Fruit fly (Drosophila melanogaster) whole organism, embryonic: ENCODE data around the gene Fbw5.

Experiments
- ATbp ChIP-seq: fragments of 200-800 bp; sonication (Bioruptor generic); optimal IDR thresholded peaks from 2 replicates; lab custom pipeline; 2017; ENCODE audit warnings: missing biosample characterization, mild to moderate bottlenecking, missing genetic modification characterization, missing genetic modification reagents
- Abd-B ChIP-seq: fragments of 200-800 bp; sonication (Bioruptor generic); optimal IDR thresholded peaks from 2 replicates; lab custom pipeline; 2018; ENCODE audit warnings: missing biosample characterization, mild to moderate bottlenecking, missing genetic modification characterization, moderate library complexity
- Aef1 ChIP-seq: fragments of 200-800 bp; sonication (Bioruptor generic); IDR thresholded peaks from 3 replicates; pipeline ENCODE4 v1.3.6; 2022; ENCODE audit warnings: missing biosample characterization, missing genetic modification characterization
- B-H2 ChIP-seq: fragments of 200-800 bp; sonication (Bioruptor generic); optimal IDR thresholded peaks from 2 replicates; lab custom pipeline; 2018; ENCODE audit warnings: missing biosample characterization, mild to moderate bottlenecking, missing genetic modification characterization
- BtbVII ChIP-seq: fragments of 200-800 bp; sonication (Bioruptor generic); optimal IDR thresholded peaks from 3 replicates; lab custom pipeline; 2017; ENCODE audit warnings: missing biosample characterization, mild to moderate bottlenecking, missing genetic modification characterization
- Bteb2 ChIP-seq: fragments of 200-800 bp; sonication (Bioruptor generic); optimal IDR thresholded peaks from 2 replicates; lab custom pipeline; 2016; ENCODE audit warnings: missing biosample characterization, missing genetic modification characterization
- CG1024 ChIP-seq: fragments of 200-800 bp; sonication (Bioruptor generic); IDR thresholded peaks from 2 replicates; pipeline ENCODE4 v1.3.6; 2022; ENCODE audit warnings: missing biosample characterization, missing genetic modification characterization
- CG10959 ChIP-seq: fragments of 200-800 bp; sonication (Bioruptor generic); IDR thresholded peaks from 2 replicates; pipeline ENCODE4 v1.3.6; 2022; ENCODE audit warnings: missing biosample characterization, missing genetic modification characterization
- CG12299 ChIP-seq: fragments of 200-800 bp; sonication (Bioruptor generic); optimal IDR thresholded peaks from 2 replicates; lab custom pipeline; 2018; ENCODE audit warnings: missing biosample characterization, mild to moderate bottlenecking, missing genetic modification characterization
- CG15601 ChIP-seq: fragments of 200-800 bp; sonication (Bioruptor generic); optimal IDR thresholded peaks from 3 replicates; lab custom pipeline; 2019; ENCODE audit warnings: missing biosample characterization, mild to moderate bottlenecking, missing genetic modification characterization, moderate library complexity
- CG1647 ChIP-seq: fragments of 200-800 bp; sonication (Bioruptor generic); optimal IDR thresholded peaks from 3 replicates; lab custom pipeline; 2016; ENCODE audit warnings: missing biosample characterization, missing genetic modification characterization
- CG16863 ChIP-seq: fragments of 200-800 bp; sonication (Bioruptor generic); optimal IDR thresholded peaks from 3 replicates; lab custom pipeline; 2016; ENCODE audit warnings: missing biosample characterization, missing genetic modification characterization
- CG17385 ChIP-seq: fragments of 200-800 bp; sonication (Bioruptor generic); optimal IDR thresholded peaks from 3 replicates; lab custom pipeline; 2018; ENCODE audit warnings: missing biosample characterization, mild to moderate bottlenecking, missing genetic modification characterization
- CG18011 ChIP-seq: fragments of 200-800 bp; sonication (Bioruptor generic); optimal IDR thresholded peaks from 2 replicates; lab custom pipeline; 2017; ENCODE audit warnings: missing biosample characterization, missing genetic modification characterization, mild to moderate bottlenecking, moderate library complexity, missing genotype
- CG18764 ChIP-seq: fragments of 200-800 bp; sonication (Bioruptor generic); optimal IDR thresholded peaks from 3 replicates; lab custom pipeline; 2016; ENCODE audit warnings: missing biosample characterization, missing genetic modification characterization
- CG33557 ChIP-seq: fragments of 200-800 bp; sonication (Bioruptor generic); optimal IDR thresholded peaks from 2 replicates; lab custom pipeline; 2019; ENCODE audit warnings: missing biosample characterization, mild to moderate bottlenecking, missing genetic modification characterization, moderate library complexity
- CG42726 ChIP-seq: fragments of 200-800 bp; sonication (Bioruptor generic); IDR thresholded peaks from 2 replicates; pipeline ENCODE4 v1.3.6; 2022; ENCODE audit warnings: missing biosample characterization, missing genetic modification characterization; ENCODE audit not compliant: partially characterized antibody
- CG4328 ChIP-seq: fragments of 200-800 bp; sonication (Bioruptor generic); optimal IDR thresholded peaks from 3 replicates; lab custom pipeline; 2017; ENCODE audit warnings: missing biosample characterization, missing genetic modification reagents, missing genetic modification characterization
- CG7745 ChIP-seq: fragments of 200-800 bp; sonication (Bioruptor generic); optimal IDR thresholded peaks from 2 replicates; lab custom pipeline; 2018; ENCODE audit warnings: missing biosample characterization, mild to moderate bottlenecking, missing genetic modification characterization, moderate library complexity
- CG7786 ChIP-seq: fragments of 200-800 bp; sonication (Bioruptor generic); optimal IDR thresholded peaks from 2 replicates; lab custom pipeline; 2016; ENCODE audit warnings: missing biosample characterization, missing genetic modification characterization
- CG9932 ChIP-seq: fragments of 200-800 bp; sonication (Bioruptor generic); IDR thresholded peaks from 2 replicates; pipeline ENCODE4 v1.3.6; 2022; ENCODE audit warnings: missing biosample characterization, missing genetic modification characterization
- Dip2 ChIP-seq: fragments of 200-800 bp; sonication (Bioruptor generic); IDR thresholded peaks from 2 replicates; pipeline ENCODE4 v1.3.6; 2022; ENCODE audit warnings: missing biosample characterization, missing genetic modification characterization
- Hey ChIP-seq: fragments of 200-800 bp; sonication (Bioruptor generic); optimal IDR thresholded peaks from 3 replicates; lab custom pipeline; 2018; ENCODE audit warnings: missing biosample characterization, mild to moderate bottlenecking, missing genetic modification characterization
- Nf-YA ChIP-seq: fragments of 200-800 bp; sonication (Bioruptor generic); IDR thresholded peaks from 2 replicates; pipeline ENCODE4 v1.3.6; 2022; ENCODE audit warnings: missing biosample characterization, missing genetic modification characterization
- Scr ChIP-seq: fragments of 200-800 bp; sonication (Bioruptor generic); IDR thresholded peaks from 2 replicates; pipeline ENCODE4 v1.3.6; 2022; ENCODE audit warnings: missing biosample characterization, missing genetic modification characterization; ENCODE audit not compliant: partially characterized antibody
- Spps ChIP-seq: fragments of 200-800 bp; sonication (Bioruptor generic); optimal IDR thresholded peaks from 2 replicates; lab custom pipeline; 2018; ENCODE audit warnings: missing biosample characterization, mild to moderate bottlenecking, missing genetic modification characterization
- Vsx1 ChIP-seq: fragments of 200-800 bp; sonication (Bioruptor generic); optimal IDR thresholded peaks from 2 replicates; lab custom pipeline; 2017; ENCODE audit warnings: missing biosample characterization, mild to moderate bottlenecking, missing genetic modification characterization, missing genetic modification reagents
- al ChIP-seq: fragments of 200-800 bp; sonication (Bioruptor generic); IDR thresholded peaks from 2 replicates; pipeline ENCODE4 v1.3.6; 2022; ENCODE audit warnings: missing biosample characterization, missing genetic modification characterization
- amos ChIP-seq: fragments of 200-800 bp; sonication (Bioruptor generic); IDR thresholded peaks from 2 replicates; pipeline ENCODE4 v1.3.6; 2022; ENCODE audit warnings: missing biosample characterization, missing genetic modification characterization; ENCODE audit not compliant: partially characterized antibody
- bcd ChIP-seq: fragments of 200-800 bp; sonication (Bioruptor generic); optimal IDR thresholded peaks from 2 replicates; lab custom pipeline; 2017; ENCODE audit warnings: missing biosample characterization, mild to moderate bottlenecking, missing genetic modification characterization
- br ChIP-seq: fragments of >200 bp; optimal IDR thresholded peaks from 2 replicates; lab custom pipeline; 2017
- chif ChIP-seq, 2 experiments: fragments of 200-800 bp; sonication (Bioruptor generic); optimal IDR thresholded peaks; 3 replicates each; lab custom pipeline; 2016; ENCODE audit warnings: missing biosample characterization in 2 of 2, missing genetic modification characterization in 2 of 2
- corto ChIP-seq: fragments of 200-800 bp; sonication (Bioruptor generic); optimal IDR thresholded peaks from 2 replicates; lab custom pipeline; 2016; ENCODE audit warnings: missing biosample characterization, mild to moderate bottlenecking, missing genetic modification characterization, moderate library complexity
- croc ChIP-seq: fragments of 200-800 bp; sonication (Bioruptor generic); conservative IDR thresholded peaks from 3 replicates; pipeline ENCODE4 v1.3.6; 2022; ENCODE audit warnings: missing biosample characterization, missing genetic modification characterization
- da ChIP-seq: fragments of 200-800 bp; sonication (Bioruptor generic); optimal IDR thresholded peaks from 2 replicates; lab custom pipeline; 2016; ENCODE audit warnings: missing biosample characterization, missing genetic modification characterization
- dmrt11E ChIP-seq: fragments of 200-800 bp; sonication (Bioruptor generic); optimal IDR thresholded peaks from 3 replicates; lab custom pipeline; 2018; ENCODE audit warnings: missing biosample characterization, mild to moderate bottlenecking, missing genetic modification characterization, moderate library complexity
- dysf ChIP-seq: fragments of 200-800 bp; sonication (Bioruptor generic); IDR thresholded peaks from 3 replicates; pipeline ENCODE4 v1.3.6; 2022; ENCODE audit warnings: missing biosample characterization, missing genetic modification characterization
- gcm2 ChIP-seq: fragments of 200-800 bp; sonication (Bioruptor generic); optimal IDR thresholded peaks from 2 replicates; lab custom pipeline; 2016; ENCODE audit warnings: missing biosample characterization, missing genetic modification characterization
- h ChIP-seq: fragments of >200 bp; optimal IDR thresholded peaks from 2 replicates; lab custom pipeline; 2017
- insv ChIP-seq, 2 experiments: fragments of 200-800 bp; sonication (Bioruptor generic); optimal IDR thresholded peaks; 3 replicates each; lab custom pipeline; 2016 to 2018; ENCODE audit warnings: missing biosample characterization in 2 of 2, missing genetic modification characterization in 2 of 2
- kni ChIP-seq: fragments of 200-800 bp; sonication (Bioruptor generic); optimal IDR thresholded peaks from 3 replicates; lab custom pipeline; 2017; ENCODE audit warnings: mild to moderate bottlenecking, missing biosample characterization, missing genetic modification reagents, missing genetic modification characterization
- mld ChIP-seq: fragments of 200-800 bp; sonication (Bioruptor generic); IDR thresholded peaks from 3 replicates; pipeline ENCODE4 v1.3.6; 2022; ENCODE audit warnings: missing biosample characterization, missing genetic modification characterization; ENCODE audit not compliant: partially characterized antibody
- nmo ChIP-seq: fragments of 200-800 bp; sonication (Bioruptor generic); optimal IDR thresholded peaks from 2 replicates; lab custom pipeline; 2018; ENCODE audit warnings: missing biosample characterization, mild to moderate bottlenecking, missing genetic modification characterization, moderate library complexity
- otp ChIP-seq: fragments of 200-800 bp; sonication (Bioruptor generic); IDR thresholded peaks from 3 replicates; pipeline ENCODE4, ENCODE4 v1.3.6; 2022; ENCODE audit warnings: missing biosample characterization, missing genetic modification characterization
- pita ChIP-seq: fragments of 200-800 bp; sonication (Bioruptor generic); optimal IDR thresholded peaks from 2 replicates; lab custom pipeline; 2017; ENCODE audit warnings: missing biosample characterization, mild to moderate bottlenecking, missing genetic modification characterization
- pum ChIP-seq: fragments of 200-800 bp; sonication (Bioruptor generic); optimal IDR thresholded peaks from 2 replicates; lab custom pipeline; 2016; ENCODE audit warnings: missing biosample characterization, missing genetic modification characterization
- sima ChIP-seq: fragments of 200-800 bp; sonication (Bioruptor generic); optimal IDR thresholded peaks from 2 replicates; lab custom pipeline; 2016; ENCODE audit warnings: missing biosample characterization, missing genetic modification characterization
- tio ChIP-seq: fragments of 200-800 bp; sonication (Bioruptor generic); optimal IDR thresholded peaks from 2 replicates; lab custom pipeline; 2017; ENCODE audit warnings: missing biosample characterization, missing genetic modification characterization, inconsistent platforms
- tna ChIP-seq: fragments of 200-800 bp; sonication (Bioruptor generic); IDR thresholded peaks from 2 replicates; pipeline ENCODE4 v1.3.6; 2022; ENCODE audit warnings: missing biosample characterization, missing genetic modification characterization; ENCODE audit not compliant: partially characterized antibody
- toy ChIP-seq: fragments of 200-800 bp; sonication (Bioruptor generic); IDR thresholded peaks from 2 replicates; pipeline ENCODE4 v1.3.6; 2022; ENCODE audit warnings: missing biosample characterization, missing genetic modification characterization
- vvl ChIP-seq: fragments of 200-800 bp; sonication (Bioruptor generic); IDR thresholded peaks from 2 replicates; pipeline ENCODE4 v1.3.6; 2022; ENCODE audit warnings: missing biosample characterization, missing genetic modification characterization

The Fbw5 gene

dm6 chr2L:6024345-6024907 is 41.3 kb downstream of the Fbw5 start, which contains the start of gene CG9107 (continued):
- TF ChIP-seq Bteb2 (GFP tag; lab: Kevin White, UChicago) (no peak), CG4328 (GFP tag; lab: Kevin White, UChicago) (no peak), otp (GFP tag; lab: Robert Waterston, UW) (no peak), Hey (no peak), mld (GFP tag; lab: Robert Waterston, UW) (no peak), Scr (GFP tag; lab: Robert Waterston, UW) (no peak; the same call in 1 of the 2 replicates), Aef1 (no peak), CG1024 (GFP tag; lab: Robert Waterston, UW) (no peak), insv (GFP tag; optimal IDR thresholded peaks at IDR 0.05; lab: Kevin White, UChicago) (no peak), CG17385 (no peak), CG33557 (GFP tag; lab: Kevin White, UChicago) (no peak), CG7786 (GFP tag; lab: Kevin White, UChicago) (no peak), vvl (GFP tag; lab: Robert Waterston, UW) (no peak), nmo (GFP tag; lab: Kevin White, UChicago) (no peak), Dip2 (GFP tag; lab: Robert Waterston, UW) (no peak), amos (GFP tag; lab: Robert Waterston, UW) (peak; percentile 18; the same call in 1 of the 2 replicates), bcd (GFP tag; lab: Kevin White, UChicago) (no peak), ATbp (GFP tag; lab: Kevin White, UChicago) (no peak), al (GFP tag; lab: Robert Waterston, UW) (no peak), da (GFP tag; lab: Kevin White, UChicago) (no peak), dmrt11E (no peak), toy (GFP tag; lab: Robert Waterston, UW) (no peak), croc (no peak), CG12299 (tag; lab: Kevin White, UChicago) (no peak), pum (GFP tag; lab: Kevin White, UChicago) (no peak), CG10959 (no peak), chif (GFP tag; optimal IDR thresholded peaks at IDR 0.05; lab: Kevin White, UChicago) (no peak), corto (GFP tag; lab: Kevin White, UChicago) (no peak), tio (GFP tag; lab: Kevin White, UChicago) (no peak), CG18764 (GFP tag; lab: Kevin White, UChicago) (no peak), B-H2 (GFP tag; lab: Kevin White, UChicago) (no peak), Spps (tag; lab: Kevin White, UChicago) (no peak), CG16863 (GFP tag; lab: Kevin White, UChicago) (no peak), pita (GFP tag; lab: Kevin White, UChicago) (peak; percentile 28), br (no peak), CG18011 (GFP tag; lab: Kevin White, UChicago) (no peak), CG15601 (no peak), gcm2 (GFP tag; lab: Kevin White, UChicago) (no peak), Vsx1 (GFP tag; lab: Kevin White, UChicago) (no peak), CG7745 (tag; lab: Kevin White, UChicago) (no peak), h (lab: Kevin White, UChicago) (no peak), sima (GFP tag; lab: Kevin White, UChicago) (no peak), kni (GFP tag; lab: Kevin White, UChicago) (no peak), CG9932 (GFP tag; lab: Robert Waterston, UW) (no peak), tna (GFP tag; lab: Robert Waterston, UW) (no peak), BtbVII (no peak), CG1647 (GFP tag; lab: Kevin White, UChicago) (no peak), Abd-B (GFP tag; lab: Kevin White, UChicago) (no peak), dysf (GFP tag; lab: Robert Waterston, UW) (no peak), CG42726 (GFP tag; lab: Robert Waterston, UW) (no peak), Nf-YA (GFP tag; lab: Robert Waterston, UW) (no peak)
